Worm (Caenorhabditis elegans) whole organism, L3 larva: ENCODE measurements around the gene F21D5.5.
A peak's percentile ranks its signal among the peaks of the same experiment; 100 is the strongest.

Source experiments
- R02D3.7 ChIP-seq: fragments of 150-350 bp; optimal IDR thresholded peaks from 2 replicates; lab custom pipeline; 2014; ENCODE audit warnings: missing biosample characterization, missing genetic modification characterization
- aly-2 ChIP-seq: fragments of 150-350 bp; optimal IDR thresholded peaks from 2 replicates; lab custom pipeline; 2014; ENCODE audit warnings: missing biosample characterization, missing genetic modification characterization
- daf-12 ChIP-seq: fragments of 150-350 bp; optimal IDR thresholded peaks from 2 replicates; lab custom pipeline; 2014; ENCODE audit warnings: missing biosample characterization, missing genetic modification reagents, missing genetic modification characterization
- egl-5 ChIP-seq: fragments of 150-350 bp; optimal IDR thresholded peaks from 2 replicates; lab custom pipeline; 2017; ENCODE audit warnings: missing biosample characterization, missing genetic modification reagents, missing genetic modification characterization, inconsistent platforms
- elt-3 ChIP-seq, 3 experiments: fragments of 150-350 bp in 1 of 3; sonication (generic microtip) in 2 of 3; optimal IDR thresholded peaks; 2 replicates in 2 of 3; 4 replicates in 1 of 3; lab custom pipeline; 2014 to 2017; ENCODE audit warnings: missing biosample characterization in 3 of 3, missing genetic modification characterization in 3 of 3
- fkh-10 ChIP-seq: sonication (generic microtip); optimal IDR thresholded peaks from 2 replicates; lab custom pipeline; 2017; ENCODE audit warnings: missing biosample characterization, missing genetic modification reagents, missing genetic modification characterization
- fos-1 ChIP-seq: fragments of 150-350 bp; optimal IDR thresholded peaks from 2 replicates; lab custom pipeline; 2014; ENCODE audit warnings: missing biosample characterization, missing genetic modification characterization
- nhr-11 ChIP-seq: fragments of 150-350 bp; optimal IDR thresholded peaks from 2 replicates; lab custom pipeline; 2014; ENCODE audit warnings: missing biosample characterization, missing genetic modification characterization
- nhr-12 ChIP-seq: fragments of 150-350 bp; optimal IDR thresholded peaks from 2 replicates; lab custom pipeline; 2014; ENCODE audit warnings: missing biosample characterization, missing genetic modification characterization
- pha-4 ChIP-seq: fragments of 150-350 bp; optimal IDR thresholded peaks from 2 replicates; lab custom pipeline; 2014; ENCODE audit warnings: missing biosample characterization, missing genetic modification reagents, missing genetic modification characterization
- unc-62 ChIP-seq: fragments of 150-350 bp; sonication (generic microtip); optimal IDR thresholded peaks from 4 replicates; lab custom pipeline; 2014; ENCODE audit warnings: missing biosample characterization, missing genetic modification reagents, missing genetic modification characterization

DNA sequence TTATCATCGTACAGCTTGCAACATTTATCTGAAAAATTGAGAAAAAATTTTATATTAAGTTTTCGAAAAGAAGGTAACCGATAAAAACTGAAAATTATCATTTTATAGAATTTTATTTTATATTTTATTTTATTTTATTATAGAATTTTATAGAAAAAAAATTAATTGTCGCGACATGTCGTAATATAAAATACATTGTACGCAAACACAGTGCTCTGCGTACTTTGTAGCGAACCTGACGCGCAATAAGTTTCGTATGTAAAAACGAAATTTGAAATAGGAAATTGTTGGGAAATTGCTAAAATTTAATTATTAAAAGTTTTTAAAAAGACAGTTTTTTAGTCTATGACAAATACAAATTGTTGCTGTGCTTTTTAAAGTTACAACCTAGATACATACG, 47.7 kb downstream of the F21D5.5 start, which contains the start of the genes hst-1 and ints-6:
- TF ChIP-seq aly-2 (tag; lab: Kevin White, UChicago) (no peak), nhr-11 (tag; lab: Kevin White, UChicago) (no peak), nhr-12 (tag; lab: Kevin White, UChicago) (no peak), daf-12 (tag; lab: Kevin White, UChicago) (no peak), elt-3 (tag; optimal IDR thresholded peaks at IDR 0.05; lab: Kevin White, UChicago) (no peak), fkh-10 (GFP tag; lab: Kevin White, UChicago) (no peak), pha-4 (tag; lab: Kevin White, UChicago) (peak; percentile 55), unc-62 (no peak), fos-1 (tag; lab: Kevin White, UChicago) (no peak), R02D3.7 (tag; lab: Kevin White, UChicago) (no peak), egl-5 (no peak)
